Fruit fly (Drosophila melanogaster) Kc167 (cell line): Measurements from ENCODE around the gene CG17778.

Source experiments
- Myc ChIP-seq: fragments of >200 bp; optimal IDR thresholded peaks from 2 replicates; lab custom pipeline; 2017; ENCODE audit warnings: missing external identifiers
- Sin3A ChIP-seq: fragments of >200 bp; optimal IDR thresholded peaks from 2 replicates; lab custom pipeline; 2018; ENCODE audit warnings: missing external identifiers
- h ChIP-seq: fragments of >200 bp; optimal IDR thresholded peaks from 3 replicates; lab custom pipeline; 2018; ENCODE audit warnings: missing external identifiers
- insv ChIP-seq: fragments of >200 bp; optimal IDR thresholded peaks from 3 replicates; lab custom pipeline; 2018; ENCODE audit warnings: missing external identifiers
- psq ChIP-seq: fragments of >200 bp; optimal IDR thresholded peaks from 2 replicates; lab custom pipeline; 2017; ENCODE audit warnings: missing external identifiers
- ttk ChIP-seq: sonication (Bioruptor generic); optimal IDR thresholded peaks from 2 replicates; lab custom pipeline; 2017; ENCODE audit warnings: missing external identifiers

Gene CG17778

DNA sequence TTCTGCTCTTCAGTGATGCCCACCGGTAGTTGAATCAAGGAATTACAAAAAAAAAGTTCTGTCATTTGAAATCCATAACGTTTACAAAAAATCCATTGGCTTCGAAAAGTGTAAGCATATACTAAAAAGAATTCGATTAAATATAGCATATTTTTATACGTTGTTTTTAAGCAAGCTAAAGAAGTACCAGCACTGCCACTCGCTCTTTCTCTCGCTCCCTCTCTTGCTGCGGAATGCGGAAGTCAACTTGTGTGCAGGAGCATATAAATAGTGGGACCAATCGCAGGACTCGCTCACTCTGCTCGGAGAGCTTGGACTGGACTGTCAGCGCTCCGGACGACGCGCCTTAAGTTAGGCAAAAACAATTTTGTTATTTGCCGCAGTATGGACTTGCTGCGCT, at the start of gene CG17778:
Gene CG17778, plus strand, starts transcription at position 8 of the 400 bp plus-strand sequence.
- TF ChIP-seq psq (lab: Kevin White, UChicago) (no peak), insv (lab: Kevin White, UChicago) (no peak), h (no peak)

DNA sequence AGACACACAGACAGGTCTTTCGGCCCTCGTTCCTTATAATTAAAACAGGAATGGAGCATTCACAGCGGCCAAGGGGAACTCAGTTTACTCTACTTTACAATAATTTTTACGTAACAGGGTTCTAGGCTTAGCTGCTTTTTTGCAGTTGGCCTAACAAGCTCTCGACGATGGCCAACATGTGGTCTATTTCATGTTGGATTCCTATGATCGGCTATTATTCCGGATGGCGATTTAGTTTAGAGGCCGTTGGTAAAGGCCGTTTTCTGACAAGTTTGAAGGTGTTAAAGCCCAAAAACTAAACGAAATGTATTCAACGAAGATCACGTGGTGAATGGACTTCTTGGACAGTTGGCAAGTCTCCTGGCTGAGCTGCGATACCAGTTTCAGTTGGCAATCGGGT, 48.4 kb upstream of the CG17778 start:
- no peak for TF ChIP-seq insv (lab: Kevin White, UChicago)
- no peak for TF ChIP-seq Myc (lab: Kevin White, UChicago)
- no peak for TF ChIP-seq Sin3A
- no peak for TF ChIP-seq psq (lab: Kevin White, UChicago)
- TF ChIP-seq ttk, result no peak
- TF ChIP-seq h, result no peak

DNA sequence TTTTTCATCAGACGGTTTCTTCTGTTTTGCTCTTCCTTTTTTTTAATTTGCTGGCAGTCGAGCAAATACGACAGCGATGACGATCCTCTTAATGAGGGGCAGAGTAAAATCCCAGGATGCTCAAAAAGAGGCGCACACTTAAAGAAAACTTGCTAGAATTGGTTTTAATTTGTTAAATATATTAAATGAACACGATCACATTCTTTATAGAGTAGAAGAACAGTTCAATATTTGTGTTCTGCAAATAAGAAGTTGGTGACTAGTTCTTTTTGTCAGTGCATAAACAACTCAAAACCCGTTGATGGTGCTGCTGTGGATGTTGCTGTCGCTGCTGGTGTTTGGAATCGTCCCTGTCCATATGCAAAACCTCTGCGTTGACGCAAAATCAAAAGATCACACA, 46.1 kb upstream of the CG17778 start:
- TF ChIP-seq h (no peak), Myc (lab: Kevin White, UChicago) (no peak), psq (lab: Kevin White, UChicago) (no peak), Sin3A (no peak), ttk (no peak), insv (lab: Kevin White, UChicago) (no peak)

DNA sequence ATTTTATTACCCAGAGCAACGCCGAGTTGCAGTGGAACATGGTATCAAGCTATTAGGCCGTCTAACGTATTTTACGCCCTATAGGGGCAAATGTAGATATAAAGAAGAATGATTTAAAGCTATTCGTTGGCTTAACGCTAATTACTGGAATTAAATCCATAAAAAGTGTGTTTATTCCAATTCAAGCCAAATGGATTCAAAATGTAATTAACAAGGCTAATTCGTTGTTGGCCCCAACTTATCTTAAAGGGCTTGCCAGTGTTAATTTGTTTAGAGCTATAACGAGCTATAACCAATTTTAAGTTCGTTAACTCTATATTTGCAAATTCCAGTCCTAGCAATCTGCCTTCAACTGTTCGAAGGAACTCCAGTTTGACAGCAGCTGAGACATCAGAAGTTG, 45.4 kb upstream of the CG17778 start:
- TF ChIP-seq Sin3A, result no peak
- no peak for TF ChIP-seq Myc (lab: Kevin White, UChicago)
- TF ChIP-seq insv (lab: Kevin White, UChicago), result no peak
- no peak for TF ChIP-seq ttk
- no peak for TF ChIP-seq psq (lab: Kevin White, UChicago)
- no peak for TF ChIP-seq h

DNA sequence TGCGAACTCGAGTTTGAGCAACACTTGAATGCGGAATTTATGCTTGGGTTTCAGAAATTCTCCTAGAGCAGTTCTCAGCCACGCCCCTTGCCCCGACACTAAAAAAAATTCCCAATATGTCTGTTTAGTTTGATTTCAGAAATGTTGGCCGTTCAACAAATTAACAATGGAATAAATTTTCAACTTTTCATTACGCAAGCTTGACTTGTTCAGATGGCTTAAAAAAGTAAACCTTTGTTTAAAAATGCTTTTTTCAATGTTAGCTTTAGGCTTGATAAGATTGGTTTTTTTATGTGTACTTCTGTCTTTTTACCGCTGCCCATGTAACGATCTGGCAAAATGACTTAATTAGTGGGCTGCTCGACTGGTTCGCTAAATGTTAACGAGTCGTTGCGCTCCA, 41.7 kb upstream of the CG17778 start:
- no peak for TF ChIP-seq h
- TF ChIP-seq insv (lab: Kevin White, UChicago), result no peak
- TF ChIP-seq Myc (lab: Kevin White, UChicago), result no peak
- TF ChIP-seq ttk, result no peak
- no peak for TF ChIP-seq psq (lab: Kevin White, UChicago)
- no peak for TF ChIP-seq Sin3A

DNA sequence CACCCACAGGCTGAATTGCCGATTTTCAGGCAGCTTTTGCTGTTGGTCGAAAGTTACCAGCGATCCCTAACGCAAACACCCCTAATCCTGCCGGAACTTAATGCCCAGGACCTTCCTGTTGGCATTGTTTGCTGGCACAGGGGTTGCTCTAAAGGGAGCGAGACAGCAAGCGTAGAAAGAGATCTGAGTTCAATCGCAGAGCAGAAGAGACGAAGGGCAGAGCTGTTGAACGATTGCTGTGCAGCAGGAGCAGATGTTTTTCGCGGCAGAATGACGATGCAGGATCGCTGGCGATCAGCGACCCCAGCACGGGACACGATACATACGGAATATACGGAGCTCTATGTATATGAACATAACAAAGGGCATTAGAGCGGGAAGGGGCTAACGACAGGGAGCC, 37.5 kb upstream of the CG17778 start:
- no peak for TF ChIP-seq h
- TF ChIP-seq insv (lab: Kevin White, UChicago), result no peak
- TF ChIP-seq psq (lab: Kevin White, UChicago), result no peak
- no peak for TF ChIP-seq ttk
- TF ChIP-seq Myc (lab: Kevin White, UChicago), result no peak
- no peak for TF ChIP-seq Sin3A

DNA sequence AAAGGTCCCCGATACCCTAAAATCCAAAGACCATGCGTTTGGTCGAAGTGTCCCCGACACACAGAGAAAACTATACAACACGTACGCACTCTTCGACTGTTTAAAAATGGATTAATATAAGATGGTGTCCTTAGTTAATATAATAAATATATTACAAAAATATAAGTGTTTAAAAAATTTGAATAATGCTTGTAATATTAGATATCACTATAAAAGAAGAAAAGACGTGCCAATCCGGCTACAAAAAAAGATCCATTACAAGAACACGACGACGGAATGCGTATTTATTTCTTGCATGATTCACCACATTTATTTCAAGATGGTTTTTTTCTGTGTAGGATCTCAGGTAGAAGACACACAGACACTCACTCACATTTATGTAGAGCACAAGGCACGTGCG, 36.6 kb upstream of the CG17778 start:
- no peak for TF ChIP-seq ttk
- TF ChIP-seq Myc (lab: Kevin White, UChicago), result no peak
- TF ChIP-seq Sin3A, result no peak

DNA sequence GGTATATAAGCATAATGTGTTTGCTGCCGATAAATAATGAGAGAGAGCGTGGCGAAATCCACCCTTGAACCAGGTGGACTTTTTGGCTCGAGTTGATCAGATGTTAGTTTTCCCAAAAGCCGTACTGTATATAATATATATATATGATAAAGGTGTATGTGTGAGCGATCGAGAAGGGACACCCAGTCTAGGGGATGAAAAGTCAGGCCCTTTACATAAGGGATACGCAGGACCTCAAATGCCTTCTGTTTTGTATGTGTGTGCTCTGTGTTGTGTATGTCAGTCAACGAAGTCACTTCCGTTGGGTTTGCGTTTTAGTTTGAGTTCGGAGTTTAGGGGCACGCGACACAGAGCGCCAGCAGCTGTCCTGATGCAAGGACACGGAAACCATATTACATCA, 34.0 kb upstream of the CG17778 start, which contains the start of gene ase:
Gene ase, plus strand, starts transcription at position 301 of the 400 bp plus-strand sequence.
- TF ChIP-seq Sin3A (no peak), psq (lab: Kevin White, UChicago) (no peak), Myc (lab: Kevin White, UChicago) (no peak), insv (lab: Kevin White, UChicago) (no peak), ttk (no peak), h (no peak)

DNA sequence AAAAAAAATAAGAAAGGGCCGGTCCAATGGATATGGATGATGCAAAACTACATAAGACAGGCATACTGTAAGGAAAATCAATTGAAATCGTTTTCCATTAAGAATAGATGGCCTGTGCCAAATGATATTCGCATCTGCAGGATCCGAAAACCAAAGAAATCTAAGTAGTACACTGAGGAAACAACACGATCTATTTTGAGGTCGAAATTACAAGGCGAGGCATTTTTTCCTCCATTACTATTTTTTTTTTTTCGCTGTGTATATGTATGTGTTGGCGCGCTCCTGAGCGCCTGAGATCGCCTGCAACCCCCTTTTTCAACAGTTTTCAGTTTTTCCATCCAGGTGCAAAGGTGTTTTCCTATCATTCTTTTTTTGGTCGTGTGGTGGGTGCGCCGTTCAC, 30.5 kb upstream of the CG17778 start:
- TF ChIP-seq psq (lab: Kevin White, UChicago) (no peak), Myc (lab: Kevin White, UChicago) (no peak), ttk (no peak), Sin3A (no peak), insv (lab: Kevin White, UChicago) (no peak), h (no peak)

- TF ChIP-seq ttk (no peak), psq (lab: Kevin White, UChicago) (no peak), Sin3A (no peak), insv (lab: Kevin White, UChicago) (no peak), h (no peak)
These were observed 25.2 kb upstream of the CG17778 start, which contains the start of gene Cyp4g1 for dm6 chrX:469235-469634. Gene Cyp4g1 (minus strand): TSS chrX:469335.

DNA sequence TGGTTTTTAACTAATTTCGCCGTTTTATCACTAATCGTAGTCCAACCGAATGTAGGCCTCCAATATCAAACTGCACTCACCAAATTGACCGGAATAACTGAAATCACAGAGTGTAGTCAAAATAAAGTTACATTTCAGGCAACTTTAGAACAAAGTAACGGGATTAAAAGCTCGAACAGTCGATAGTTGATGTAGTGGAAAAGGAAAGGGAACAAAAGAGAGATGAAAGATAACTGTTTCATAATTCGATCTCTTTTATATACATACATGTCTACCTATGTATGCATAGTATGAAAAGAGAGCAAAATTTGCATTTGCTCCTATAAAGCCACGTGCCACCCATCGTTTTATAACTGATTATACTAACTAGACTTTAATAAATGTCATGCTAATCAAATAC, 23.8 kb upstream of the CG17778 start, which contains the start of gene CG32816:
Gene CG32816, minus strand, starts transcription at position 101 of the 400 bp plus-strand sequence.
- no peak for TF ChIP-seq Myc (lab: Kevin White, UChicago)
- TF ChIP-seq psq (lab: Kevin White, UChicago), result no peak
- no peak for TF ChIP-seq insv (lab: Kevin White, UChicago)
- no peak for TF ChIP-seq h
- TF ChIP-seq ttk, result no peak
- TF ChIP-seq Sin3A, result no peak

DNA sequence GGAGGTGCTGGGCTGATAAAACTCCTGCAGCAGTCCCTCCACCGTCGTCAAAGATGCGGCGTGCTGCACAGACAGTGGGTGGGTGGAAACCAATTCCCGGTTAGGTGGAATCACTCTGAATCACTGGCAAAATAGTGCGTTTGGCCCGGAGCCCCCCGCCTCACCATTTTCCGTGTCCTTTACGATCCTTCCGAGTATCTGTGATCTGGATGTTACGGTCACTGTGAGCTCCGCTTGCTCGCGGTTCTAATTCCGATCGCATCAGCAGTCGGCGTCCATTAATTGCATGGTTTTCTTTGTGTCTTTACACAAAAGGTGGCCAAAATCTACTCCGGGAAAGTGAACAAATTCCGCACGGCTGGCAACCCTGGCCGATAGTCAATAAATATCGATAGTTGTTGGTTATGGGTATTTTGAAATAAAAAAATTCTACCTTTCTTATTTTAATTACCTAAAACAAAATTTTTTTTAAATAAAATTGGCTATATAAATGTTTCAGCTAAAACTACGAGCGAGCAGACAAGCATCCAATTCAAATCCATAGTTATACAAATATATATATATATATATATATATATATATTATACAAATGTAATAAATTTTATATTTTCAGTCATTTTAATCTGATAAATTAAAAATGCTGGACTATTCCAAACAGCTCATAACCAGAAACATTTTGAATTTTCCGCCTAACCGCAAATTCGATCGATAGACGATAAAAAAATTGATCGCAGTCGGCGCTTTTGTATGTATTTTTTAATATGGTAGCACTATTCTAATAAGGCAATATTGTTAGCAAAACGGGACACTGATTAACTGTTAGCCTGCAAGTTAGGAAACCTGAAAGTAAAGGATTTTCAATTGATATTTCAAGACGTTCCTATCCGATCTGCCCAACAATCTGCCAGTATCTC, 17.9 kb upstream of the CG17778 start, which contains the start of the genes ebo and CG13373:
Gene ebo, minus strand, starts transcription at position 350 of the 914 bp plus-strand sequence.
Gene CG13373, plus strand, starts transcription at position 755 of the 914 bp plus-strand sequence.
- TF ChIP-seq Sin3A (no peak), h (no peak), insv (lab: Kevin White, UChicago) (no peak), Myc (lab: Kevin White, UChicago) (no peak), psq (lab: Kevin White, UChicago) (no peak), ttk (no peak)

DNA sequence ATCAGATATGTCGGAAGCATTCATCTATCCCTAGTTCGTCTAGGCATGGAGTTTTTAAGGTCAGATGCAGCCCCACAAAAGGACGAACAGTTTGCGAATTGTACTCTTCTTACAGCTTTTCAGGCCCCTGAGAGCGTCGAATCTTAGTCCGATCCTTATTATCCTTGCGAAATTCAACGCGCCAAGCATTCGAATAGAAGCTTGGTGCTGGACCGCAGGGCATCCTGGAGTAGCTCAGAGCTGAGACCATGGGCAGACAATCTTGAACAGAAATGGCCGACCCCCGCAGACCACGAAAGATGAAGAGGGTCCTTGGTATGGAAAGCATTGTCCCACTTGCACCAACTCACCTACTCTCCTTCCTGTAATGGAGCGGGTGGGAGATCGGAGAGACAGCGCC, 15.6 kb upstream of the CG17778 start, which contains the start of gene CG32817:
Gene CG32817, plus strand, starts transcription at position 301 of the 400 bp plus-strand sequence.
- TF ChIP-seq psq (lab: Kevin White, UChicago) (no peak), h (no peak), insv (lab: Kevin White, UChicago) (no peak), Myc (lab: Kevin White, UChicago) (no peak), Sin3A (no peak), ttk (no peak)
